Worm (Caenorhabditis elegans) whole organism, L2 larva: ENCODE measurements around the gene Y45F10B.8.

ENCODE experiments used
- ZK546.5 ChIP-seq: sonication (generic microtip); optimal IDR thresholded peaks from 2 replicates; lab custom pipeline; 2017; ENCODE audit warnings: missing biosample characterization, missing genetic modification characterization
- ceh-82 ChIP-seq: fragments of 150-350 bp; optimal IDR thresholded peaks from 2 replicates; lab custom pipeline; 2014; ENCODE audit warnings: missing biosample characterization, missing genetic modification characterization
- crh-2 ChIP-seq: sonication (generic microtip); optimal IDR thresholded peaks from 2 replicates; lab custom pipeline; 2017; ENCODE audit warnings: missing biosample characterization, missing genetic modification characterization
- fos-1 ChIP-seq: fragments of 150-350 bp; optimal IDR thresholded peaks from 2 replicates; lab custom pipeline; 2014; ENCODE audit warnings: missing biosample characterization, missing genetic modification characterization
- lsy-2 ChIP-seq, 2 experiments: fragments of 150-350 bp in 1 of 2; sonication (generic microtip) in 1 of 2; optimal IDR thresholded peaks; 2 replicates each; lab custom pipeline; 2014 to 2017; ENCODE audit warnings: missing biosample characterization in 2 of 2, missing genetic modification characterization in 2 of 2
- nhr-77 ChIP-seq: fragments of 150-350 bp; optimal IDR thresholded peaks from 2 replicates; lab custom pipeline; 2014; ENCODE audit warnings: missing biosample characterization, missing genetic modification characterization
- sma-9 ChIP-seq, 2 experiments: fragments of 150-350 bp in 1 of 2; sonication (generic microtip) in 1 of 2; optimal IDR thresholded peaks; 2 replicates each; lab custom pipeline; 2014 to 2016; ENCODE audit warnings: missing genetic modification characterization in 2 of 2, mild to moderate bottlenecking in 1 of 2, missing biosample characterization in 1 of 2, missing compliant biosample characterization in 1 of 2, missing genetic modification reagents in 1 of 2, moderate library complexity in 1 of 2
- ztf-4 ChIP-seq: fragments of 150-350 bp; optimal IDR thresholded peaks from 2 replicates; lab custom pipeline; 2014; ENCODE audit warnings: missing biosample characterization, missing genetic modification characterization

Gene Y45F10B.8

DNA sequence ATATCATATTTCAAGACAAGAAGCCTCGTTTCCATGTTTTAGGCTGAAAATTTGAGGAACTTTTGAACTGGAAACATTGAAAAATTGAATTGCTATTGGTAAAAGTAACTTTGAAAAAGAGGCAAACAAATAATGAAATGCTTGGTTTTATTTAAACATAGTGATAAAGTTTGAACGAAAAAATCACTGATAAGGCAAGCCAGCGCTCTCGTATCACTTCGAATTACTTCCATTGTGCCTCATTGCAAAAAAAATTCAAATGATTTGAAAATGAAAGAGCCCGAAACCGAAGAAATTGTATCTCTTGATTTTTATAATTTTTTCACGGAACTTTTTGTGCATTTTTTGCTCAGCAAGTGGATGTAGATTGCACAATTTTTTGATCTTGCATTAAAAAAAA lies 29.9 kb downstream of the Y45F10B.8 start, which contains the start of gene F52G2.3:
Gene F52G2.3 (minus strand): TSS at position 43 of the 400 bp plus-strand sequence.
- TF ChIP-seq nhr-77 (tag; lab: Kevin White, UChicago) (no peak), fos-1 (tag; lab: Kevin White, UChicago) (peak; percentile 65), crh-2 (tag; lab: Kevin White, UChicago) (no peak), ztf-4 (tag; lab: Kevin White, UChicago) (no peak), sma-9 (GFP tag; optimal IDR thresholded peaks at IDR 0.05; lab: Kevin White, UChicago) (no peak), sma-9 (tag; optimal IDR thresholded peaks at IDR 0.05; lab: Kevin White, UChicago) (no peak)

DNA sequence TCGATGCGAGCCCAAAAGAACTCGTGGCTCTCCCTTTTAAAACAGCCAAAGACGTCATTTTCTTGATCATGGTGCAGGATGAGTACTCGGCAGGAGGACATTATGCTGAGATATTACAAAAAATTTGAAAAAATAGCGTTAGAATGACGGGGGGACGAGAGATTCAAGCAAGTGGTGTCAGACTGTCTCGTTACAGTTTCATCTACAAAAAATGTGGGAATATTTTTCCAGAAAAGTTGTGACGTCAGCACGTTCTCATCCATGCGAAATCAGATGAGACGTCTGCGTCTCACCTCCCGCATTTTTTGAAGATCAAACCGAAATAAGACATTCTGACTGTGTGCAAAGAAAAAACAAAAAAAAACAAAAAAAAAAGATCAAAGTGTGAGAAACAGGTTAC lies 37.9 kb downstream of the Y45F10B.8 start, which contains the start of gene rsd-2:
Gene rsd-2 (minus strand): TSS at position 101 of the 400 bp plus-strand sequence.
- no peak for TF ChIP-seq ZK546.5

DNA sequence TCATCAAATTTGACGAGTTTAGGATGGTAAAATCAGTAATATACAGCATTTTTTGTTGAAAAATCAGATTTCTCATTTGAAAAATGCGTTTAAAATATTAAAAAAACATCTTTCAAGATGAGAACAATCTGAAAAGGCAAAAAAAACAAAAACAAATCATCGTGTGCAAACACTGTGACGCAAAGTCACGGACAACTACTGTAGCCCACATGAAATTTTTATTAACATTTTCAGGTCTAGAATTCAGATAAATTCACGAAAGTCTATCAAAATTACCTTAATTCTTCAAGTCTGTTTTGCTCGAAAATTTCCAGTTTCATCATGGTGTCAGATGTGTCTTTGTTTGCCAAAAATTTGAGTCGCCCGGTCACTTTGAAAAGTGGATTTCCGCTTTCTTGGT lies 39.2 kb downstream of the Y45F10B.8 start:
- TF ChIP-seq ceh-82 (no peak), lsy-2 (tag; optimal IDR thresholded peaks at IDR 0.05; lab: Kevin White, UChicago) (peak; percentile 5 to 84)
